Worm (Caenorhabditis elegans): ENCODE results near the gene T05A1.5.

DNA sequence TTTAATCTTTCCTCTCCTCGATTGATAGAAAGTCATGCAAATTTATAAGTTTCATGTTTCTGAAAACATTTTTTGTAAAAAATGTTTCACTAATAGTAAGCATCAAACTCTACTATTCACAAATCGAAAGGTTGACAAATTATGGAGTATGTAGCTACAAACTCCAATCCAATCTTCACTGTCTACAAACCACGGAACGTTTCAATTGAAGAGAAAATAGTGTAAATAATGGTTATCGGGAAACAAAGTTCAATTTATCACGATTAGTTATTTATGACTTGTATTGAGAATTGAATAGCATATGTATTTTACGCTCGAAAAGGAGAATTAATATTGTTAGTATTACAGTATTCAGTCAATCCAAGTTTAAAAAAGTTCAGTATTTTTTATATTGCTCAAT lies 46.5 kb upstream of the T05A1.5 start:
- TF ChIP-seq egl-27 (tag; optimal IDR thresholded peaks at IDR 0.05) (no peak), zag-1 (tag; optimal IDR thresholded peaks at IDR 0.05) (no peak), nhr-237 (tag; optimal IDR thresholded peaks at IDR 0.05) (no peak), pqm-1 (tag; optimal IDR thresholded peaks at IDR 0.05) (no peak), lin-15B (tag; optimal IDR thresholded peaks at IDR 0.05) (no peak), nhr-48 (tag; optimal IDR thresholded peaks at IDR 0.05) (no peak), fos-1 (tag; optimal IDR thresholded peaks at IDR 0.05) (no peak), ZK546.5 (tag; optimal IDR thresholded peaks at IDR 0.05) (no peak), pha-4 (GFP tag; IDR thresholded peaks at IDR 0.05) (no peak), pha-4 (tag; optimal IDR thresholded peaks at IDR 0.05) (no peak), fkh-10 (GFP tag; optimal IDR thresholded peaks at IDR 0.05) (no peak), R02D3.7 (tag; optimal IDR thresholded peaks at IDR 0.05) (no peak)
